Fruit fly (Drosophila melanogaster) whole organism: Measurements from ENCODE around the gene Cyp4ac1.

Experiments used
- CG8478 ChIP-seq: fragments of >200 bp; optimal IDR thresholded peaks from 2 replicates; lab custom pipeline; 2018; ENCODE audit warnings: inconsistent platforms
- Dll ChIP-seq: fragments of >200 bp; optimal IDR thresholded peaks from 2 replicates; lab custom pipeline; 2017
- EcR ChIP-seq, 2 experiments: fragments of >200 bp; optimal IDR thresholded peaks; 2 replicates each; lab custom pipeline; 2017; ENCODE audit warnings: missing biosample characterization in 2 of 2, missing genetic modification characterization in 2 of 2, missing genetic modification reagents in 2 of 2
- pan ChIP-seq: fragments of >200 bp; optimal IDR thresholded peaks from 2 replicates; lab custom pipeline; 2017
- psq ChIP-seq: fragments of >200 bp; optimal IDR thresholded peaks from 2 replicates; lab custom pipeline; 2017
- usp ChIP-seq: fragments of >200 bp; optimal IDR thresholded peaks from 2 replicates; lab custom pipeline; 2017; ENCODE audit warnings: missing biosample characterization, missing genetic modification characterization, mixed read lengths

Gene Cyp4ac1

DNA sequence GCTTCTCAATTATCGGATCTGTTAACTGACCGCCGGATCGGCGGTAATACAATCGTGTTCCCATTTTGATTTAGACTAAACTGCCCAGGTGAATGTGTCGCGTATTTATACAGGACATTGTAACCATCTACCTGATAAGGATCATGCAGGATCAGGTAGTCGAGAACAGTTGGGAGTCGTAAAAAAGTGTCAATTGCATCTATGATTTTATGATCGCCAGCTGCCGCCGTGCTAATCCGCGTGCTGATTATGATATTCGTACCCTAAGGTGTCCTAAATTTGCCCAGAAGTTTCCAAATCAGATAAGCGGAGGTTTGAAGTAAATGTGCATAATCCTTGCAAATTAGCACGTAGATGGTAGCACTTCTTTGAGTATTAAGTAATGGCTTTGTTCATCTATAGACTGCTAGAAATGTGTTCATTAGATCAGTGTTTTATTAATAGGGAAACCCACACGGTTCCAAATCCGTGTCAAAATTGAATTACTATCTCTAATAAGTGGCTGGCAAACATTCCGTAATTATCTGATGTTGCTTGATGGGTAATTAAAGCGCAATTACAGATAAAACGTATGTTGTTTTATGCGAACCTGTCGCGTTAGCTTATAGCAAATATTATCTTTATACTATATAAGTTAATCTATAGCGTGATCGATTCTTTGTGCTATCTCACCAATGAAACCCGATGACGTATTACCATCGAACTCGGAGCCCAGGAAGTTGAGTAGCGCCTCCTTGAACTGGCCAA, 13.6 kb downstream of the Cyp4ac1 start:
- TF ChIP-seq Dll (no peak), usp (GFP tag; lab: Kevin White, UChicago) (no peak), CG8478 (lab: Kevin White, UChicago) (no peak), EcR (GFP tag; optimal IDR thresholded peaks at IDR 0.05; lab: Kevin White, UChicago) (no peak)

DNA sequence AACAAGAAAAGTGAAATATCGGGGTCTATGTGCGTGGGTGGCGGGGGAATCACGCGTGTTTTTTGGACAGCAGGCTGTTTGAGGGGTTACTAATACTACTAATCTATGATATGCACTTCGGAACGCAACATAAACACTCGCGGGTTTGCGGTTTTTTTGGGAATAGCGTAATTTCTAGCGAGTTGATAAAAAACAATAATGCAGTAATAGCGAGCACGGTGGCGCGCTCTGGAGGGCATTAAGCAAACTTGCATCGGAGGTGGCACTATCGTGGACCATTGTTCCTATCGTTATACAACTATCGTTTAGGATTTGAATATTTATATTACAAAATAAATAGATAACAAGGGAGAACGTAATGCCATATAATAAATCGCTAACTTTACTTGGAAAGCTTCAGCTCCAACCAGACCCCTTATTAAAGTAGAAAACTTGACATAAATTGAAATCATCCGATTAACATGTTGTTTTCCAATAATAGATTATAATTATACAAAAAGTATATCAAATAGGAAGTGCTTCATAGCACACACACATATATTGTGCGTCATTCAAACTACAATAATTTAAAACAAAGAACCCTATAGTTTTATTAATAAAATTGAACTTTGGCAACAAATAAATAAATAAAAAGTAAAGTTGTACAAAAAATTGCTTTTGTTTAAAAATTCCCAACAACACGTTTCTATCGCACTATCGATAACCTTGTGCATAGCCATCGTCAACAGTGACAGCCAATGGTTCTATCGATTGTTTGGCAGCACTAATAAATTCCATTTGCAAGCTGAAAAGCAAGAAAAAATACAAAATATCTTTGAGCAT, 14.7 kb downstream of the Cyp4ac1 start, which contains the start of the genes Nin and Bub1:
TSS of gene Nin (minus strand) at position 240 of the 822 bp plus-strand sequence.
TSS of gene Bub1 (plus strand) at position 557 of the 822 bp plus-strand sequence.
- no peak for TF ChIP-seq CG8478 (lab: Kevin White, UChicago)
- no peak for TF ChIP-seq usp (GFP tag; lab: Kevin White, UChicago)
- no peak for TF ChIP-seq Dll
- TF ChIP-seq psq (lab: Kevin White, UChicago), result no peak
- TF ChIP-seq pan (lab: Kevin White, UChicago), result no peak
- no peak for TF ChIP-seq EcR (GFP tag; optimal IDR thresholded peaks at IDR 0.05; lab: Kevin White, UChicago)

DNA sequence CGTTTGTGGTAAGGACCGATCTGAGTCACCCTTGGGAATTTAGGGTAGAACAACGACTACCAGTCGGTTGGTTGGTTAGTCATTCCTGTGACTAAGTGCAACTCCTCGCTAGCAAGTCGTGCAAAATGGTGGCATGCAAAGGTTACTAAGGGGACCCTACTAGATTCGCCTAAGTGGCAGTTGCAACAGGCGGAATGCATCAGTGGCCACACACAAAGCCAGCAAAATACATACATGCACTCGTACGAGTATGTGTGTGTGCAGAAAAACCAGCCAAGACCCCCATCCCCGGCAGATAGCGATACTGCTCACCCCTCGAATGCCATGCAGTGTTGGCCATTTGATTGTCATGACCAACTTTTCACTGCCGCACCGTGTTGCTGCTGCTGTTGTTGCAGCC, 21.0 kb downstream of the Cyp4ac1 start:
- no peak for TF ChIP-seq pan (lab: Kevin White, UChicago)
- no peak for TF ChIP-seq psq (lab: Kevin White, UChicago)
- no peak for TF ChIP-seq EcR (GFP tag; optimal IDR thresholded peaks at IDR 0.05; lab: Kevin White, UChicago)
- TF ChIP-seq Dll, result no peak
- TF ChIP-seq CG8478 (lab: Kevin White, UChicago), result no peak
- TF ChIP-seq usp (GFP tag; lab: Kevin White, UChicago), result no peak

DNA sequence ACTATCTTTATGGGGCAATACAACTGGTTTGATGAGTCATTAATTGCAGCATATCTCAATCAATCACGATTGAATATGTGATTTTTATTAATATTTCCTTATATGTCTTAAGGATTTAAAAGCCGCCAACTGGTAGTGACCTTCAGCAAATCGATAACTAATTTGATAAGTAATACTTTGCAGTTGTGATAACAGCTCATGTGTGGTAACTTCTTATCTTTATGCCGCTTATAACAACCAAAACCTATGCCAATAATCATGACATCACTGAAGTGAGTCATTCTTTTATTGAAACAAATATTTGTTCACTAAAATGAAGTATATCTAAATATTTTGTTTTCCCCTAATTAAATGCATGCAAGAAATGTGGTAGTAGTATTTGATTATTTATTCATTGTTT, 22.1 kb downstream of the Cyp4ac1 start:
- no peak for TF ChIP-seq pan (lab: Kevin White, UChicago)
- no peak for TF ChIP-seq EcR (GFP tag; optimal IDR thresholded peaks at IDR 0.05; lab: Kevin White, UChicago)
- TF ChIP-seq Dll, result no peak
- TF ChIP-seq CG8478 (lab: Kevin White, UChicago), result no peak
- no peak for TF ChIP-seq usp (GFP tag; lab: Kevin White, UChicago)
- TF ChIP-seq psq (lab: Kevin White, UChicago), result no peak

DNA sequence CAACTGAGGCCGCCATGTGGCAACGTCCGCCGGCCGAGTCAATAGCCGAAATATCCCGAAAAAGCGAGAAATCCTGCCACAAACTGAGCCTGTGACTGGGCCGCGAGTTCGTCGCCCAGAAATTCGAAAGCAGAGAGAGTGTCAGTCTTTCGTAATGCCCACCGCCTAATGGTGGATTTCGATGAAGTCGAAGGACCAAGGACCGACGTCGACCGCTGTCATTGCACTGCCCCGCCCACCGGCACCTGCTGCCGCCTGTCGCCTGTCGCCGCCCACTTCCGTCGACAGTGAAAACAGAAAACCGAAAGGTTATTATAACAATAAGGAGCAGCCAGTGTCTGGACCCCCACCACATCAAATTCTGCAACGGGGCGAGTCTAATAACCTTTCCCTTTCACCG, 22.8 kb downstream of the Cyp4ac1 start:
- no peak for TF ChIP-seq psq (lab: Kevin White, UChicago)
- TF ChIP-seq usp (GFP tag; lab: Kevin White, UChicago), result no peak
- TF ChIP-seq Dll, result no peak
- TF ChIP-seq CG8478 (lab: Kevin White, UChicago), result no peak
- TF ChIP-seq EcR (GFP tag; optimal IDR thresholded peaks at IDR 0.05; lab: Kevin White, UChicago), result no peak
- TF ChIP-seq pan (lab: Kevin White, UChicago), result no peak

DNA sequence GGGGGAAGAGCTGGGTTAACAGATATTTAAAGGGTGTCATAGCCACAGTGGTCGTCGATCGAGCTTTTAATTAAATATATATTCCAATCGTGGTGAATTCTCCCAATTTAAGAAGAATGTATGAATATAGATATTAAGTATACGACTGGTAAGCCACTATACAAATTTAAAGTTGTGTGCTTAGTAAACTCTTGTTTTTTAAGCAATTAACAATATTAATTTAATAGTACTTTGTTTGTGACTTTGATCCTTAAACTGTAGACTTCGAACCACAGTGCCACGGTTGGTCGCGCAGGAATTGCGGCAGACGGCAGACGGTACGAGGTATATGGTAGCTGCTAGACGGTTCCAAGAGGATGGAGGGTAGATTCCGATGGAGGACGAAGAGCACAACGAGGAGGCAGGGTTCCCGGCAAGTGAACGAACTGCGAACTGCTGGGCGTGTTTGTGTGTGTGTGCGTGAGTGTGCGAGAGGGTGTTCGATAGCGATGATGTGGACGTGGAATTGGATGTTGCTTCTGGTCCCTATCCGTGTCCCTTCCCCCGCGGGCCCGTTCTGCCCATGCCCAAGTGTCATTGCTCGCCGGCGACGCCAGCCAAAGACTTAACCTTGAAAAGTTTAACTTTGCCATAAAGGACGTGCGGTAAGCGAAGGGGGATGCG, 23.9 kb downstream of the Cyp4ac1 start:
- TF ChIP-seq usp (GFP tag; lab: Kevin White, UChicago) (no peak), EcR (GFP tag; optimal IDR thresholded peaks at IDR 0.05; lab: Kevin White, UChicago) (peak in 1 of 2 experiments; percentile 93)

DNA sequence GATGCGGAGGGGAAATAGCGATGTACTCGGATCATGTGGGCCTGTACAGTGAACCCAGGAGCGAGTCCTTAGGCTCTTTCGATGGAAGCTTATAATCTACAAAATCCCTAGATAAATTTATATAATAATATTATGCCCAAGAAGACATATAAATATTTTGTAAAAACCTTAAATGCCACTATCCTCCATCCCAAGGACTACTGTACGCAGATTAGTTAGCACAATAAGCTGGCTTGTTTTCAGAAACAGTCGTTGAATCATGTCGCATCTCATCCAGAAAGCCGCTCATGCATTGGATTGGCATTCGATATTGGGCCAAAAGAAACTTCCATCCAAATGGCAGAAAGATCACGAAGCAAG, 24.4 kb downstream of the Cyp4ac1 start:
- no peak for TF ChIP-seq psq (lab: Kevin White, UChicago)
- no peak for TF ChIP-seq usp (GFP tag; lab: Kevin White, UChicago)
- TF ChIP-seq Dll, result no peak
- TF ChIP-seq pan (lab: Kevin White, UChicago), result no peak
- no peak for TF ChIP-seq CG8478 (lab: Kevin White, UChicago)
- no peak for TF ChIP-seq EcR (GFP tag; optimal IDR thresholded peaks at IDR 0.05; lab: Kevin White, UChicago)

DNA sequence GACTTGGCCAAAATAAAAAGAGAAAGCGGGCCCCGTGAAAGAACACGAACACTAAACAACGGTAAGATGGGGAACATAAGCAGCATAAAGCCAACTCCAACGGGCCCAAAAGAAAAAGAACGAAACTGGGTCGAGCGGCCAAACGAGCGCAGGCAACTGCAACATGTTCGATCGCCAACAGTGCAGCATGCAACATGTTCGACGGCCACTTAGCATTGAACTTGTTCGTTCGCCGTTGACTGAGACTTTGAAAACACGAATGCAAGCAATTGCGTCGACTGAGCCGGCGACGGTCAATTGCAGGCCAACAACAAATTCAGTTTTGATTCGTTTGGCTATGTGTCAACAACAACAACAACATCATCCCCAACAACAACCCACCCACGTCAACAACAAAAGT, 24.9 kb downstream of the Cyp4ac1 start, which contains the start of gene vri:
TSS of gene vri (plus strand) at position 224 of the 400 bp plus-strand sequence.
- TF ChIP-seq EcR (GFP tag; optimal IDR thresholded peaks at IDR 0.05; lab: Kevin White, UChicago) (no peak), Dll (no peak), psq (lab: Kevin White, UChicago) (no peak), CG8478 (lab: Kevin White, UChicago) (no peak), usp (GFP tag; lab: Kevin White, UChicago) (no peak), pan (lab: Kevin White, UChicago) (no peak)

DNA sequence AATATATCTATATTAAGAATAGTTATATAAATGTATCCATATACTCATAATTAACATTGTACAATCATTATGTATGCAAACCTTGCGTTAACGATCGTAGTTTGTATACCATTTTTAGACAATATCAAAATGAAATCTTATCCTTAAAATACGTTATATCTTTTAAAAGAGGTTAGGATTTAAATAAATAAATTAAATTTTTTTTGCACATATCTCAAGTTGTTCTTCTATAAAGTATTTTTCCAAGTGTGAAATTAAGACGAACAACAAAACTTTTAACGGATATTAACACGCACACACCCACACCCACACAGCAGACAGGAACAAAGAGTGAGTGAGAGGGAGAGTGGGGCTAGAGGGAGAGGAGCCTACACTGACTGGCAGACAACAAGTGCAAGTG, 26.1 kb downstream of the Cyp4ac1 start:
- no peak for TF ChIP-seq pan (lab: Kevin White, UChicago)

DNA sequence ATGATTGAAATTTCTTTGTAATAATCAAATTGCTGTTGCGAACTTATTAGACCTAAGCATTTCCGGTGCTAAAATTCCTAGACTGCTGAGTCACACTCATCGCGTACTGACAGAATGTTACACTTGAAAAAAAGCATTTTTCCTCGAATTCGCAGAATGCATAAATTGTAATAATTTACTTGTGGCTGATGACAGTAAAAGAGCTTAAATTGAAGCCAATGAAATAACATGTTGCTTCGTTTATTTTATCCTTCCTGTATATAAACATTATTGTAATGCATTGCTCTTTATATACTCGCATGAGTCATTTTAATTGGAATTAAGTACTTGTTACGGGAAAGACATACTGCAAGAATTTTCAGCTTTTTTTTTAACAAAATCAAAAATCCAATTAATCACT, 26.7 kb downstream of the Cyp4ac1 start:
- no peak for TF ChIP-seq Dll
- no peak for TF ChIP-seq CG8478 (lab: Kevin White, UChicago)
- no peak for TF ChIP-seq EcR (GFP tag; optimal IDR thresholded peaks at IDR 0.05; lab: Kevin White, UChicago)
- no peak for TF ChIP-seq psq (lab: Kevin White, UChicago)
- TF ChIP-seq pan (lab: Kevin White, UChicago), result no peak

DNA sequence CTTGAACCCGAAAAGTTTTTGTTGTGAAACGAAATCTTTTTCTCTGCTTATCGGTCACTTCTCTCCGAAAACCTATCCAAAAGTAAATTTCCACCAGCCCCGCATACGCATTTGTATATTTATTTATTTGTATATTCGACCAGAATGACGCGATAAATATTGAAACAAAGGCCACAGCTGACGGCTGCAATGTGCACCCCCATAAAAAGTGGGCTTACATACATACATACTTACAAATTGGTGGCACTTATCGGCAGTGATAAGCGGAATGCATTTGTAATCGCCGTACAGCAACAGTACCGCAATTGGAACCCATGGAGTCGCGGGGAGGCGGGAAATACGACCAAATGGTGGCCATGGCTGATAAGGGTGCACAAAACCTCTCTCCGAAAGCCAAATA, 27.4 kb downstream of the Cyp4ac1 start:
- TF ChIP-seq CG8478 (lab: Kevin White, UChicago), result no peak
- TF ChIP-seq pan (lab: Kevin White, UChicago), result no peak
- no peak for TF ChIP-seq usp (GFP tag; lab: Kevin White, UChicago)
- TF ChIP-seq EcR (GFP tag; optimal IDR thresholded peaks at IDR 0.05; lab: Kevin White, UChicago), result peak in 1 of 2 experiments; percentile 29
- no peak for TF ChIP-seq psq (lab: Kevin White, UChicago)
